Fruit fly (Drosophila melanogaster) whole organism, embryonic: ENCODE measurements around the gene Rsph3.

ENCODE experiments used
- Awh ChIP-seq: fragments of 200-800 bp; sonication (Bioruptor generic); IDR thresholded peaks from 2 replicates; pipeline ENCODE4, ENCODE4 v1.3.6; 2022; ENCODE audit warnings: missing biosample characterization, missing genetic modification characterization
- CG10979 ChIP-seq: fragments of 200-800 bp; sonication (Bioruptor generic); optimal IDR thresholded peaks from 2 replicates; lab custom pipeline; 2018; ENCODE audit warnings: missing biosample characterization, mild to moderate bottlenecking, missing genetic modification characterization, moderate library complexity
- CG12391 ChIP-seq: fragments of 200-800 bp; sonication (Bioruptor generic); optimal IDR thresholded peaks from 3 replicates; lab custom pipeline; 2018; ENCODE audit warnings: missing biosample characterization, mild to moderate bottlenecking, missing genetic modification characterization, moderate library complexity
- CG14014 ChIP-seq: fragments of 200-800 bp; sonication (Bioruptor generic); IDR thresholded peaks from 2 replicates; pipeline ENCODE4 v1.3.6; 2022; ENCODE audit warnings: missing biosample characterization, missing genetic modification characterization
- CG15269 ChIP-seq: fragments of 200-800 bp; sonication (Bioruptor generic); optimal IDR thresholded peaks from 2 replicates; lab custom pipeline; 2018; ENCODE audit warnings: missing biosample characterization, mild to moderate bottlenecking, missing genetic modification characterization, moderate library complexity
- CG18262 ChIP-seq: fragments of 200-800 bp; optimal IDR thresholded peaks from 3 replicates; lab custom pipeline; 2019; ENCODE audit warnings: missing biosample characterization, mild to moderate bottlenecking, missing genetic modification characterization, moderate library complexity
- CG2678 ChIP-seq: fragments of 200-800 bp; sonication (Bioruptor generic); optimal IDR thresholded peaks from 3 replicates; lab custom pipeline; 2019; ENCODE audit warnings: missing biosample characterization, mild to moderate bottlenecking, missing genetic modification characterization, moderate library complexity
- CG2712 ChIP-seq: fragments of 200-800 bp; optimal IDR thresholded peaks from 3 replicates; lab custom pipeline; 2019; ENCODE audit warnings: missing biosample characterization, mild to moderate bottlenecking, missing genetic modification characterization, moderate library complexity
- CG30403 ChIP-seq: fragments of 200-800 bp; sonication (Bioruptor generic); optimal IDR thresholded peaks from 3 replicates; lab custom pipeline; 2016; ENCODE audit warnings: missing biosample characterization, missing genetic modification characterization
- CG42726 ChIP-seq: fragments of 200-800 bp; sonication (Bioruptor generic); IDR thresholded peaks from 2 replicates; pipeline ENCODE4 v1.3.6; 2022; ENCODE audit warnings: missing biosample characterization, missing genetic modification characterization; ENCODE audit not compliant: partially characterized antibody
- CG4820 ChIP-seq: fragments of 200-800 bp; sonication (Bioruptor generic); optimal IDR thresholded peaks from 3 replicates; lab custom pipeline; 2016; ENCODE audit warnings: missing biosample characterization, missing genetic modification characterization
- CG5180 ChIP-seq: fragments of 200-800 bp; sonication (Bioruptor generic); optimal IDR thresholded peaks from 3 replicates; lab custom pipeline; 2017; ENCODE audit warnings: missing biosample characterization, missing genetic modification characterization, mild to moderate bottlenecking, moderate library complexity, missing genetic modification reagents
- CG7556 ChIP-seq: fragments of 200-800 bp; sonication (Bioruptor generic); optimal IDR thresholded peaks from 2 replicates; lab custom pipeline; 2017; ENCODE audit warnings: missing biosample characterization, mild to moderate bottlenecking, missing genetic modification characterization
- CG7928 ChIP-seq: fragments of 200-800 bp; sonication (Bioruptor generic); optimal IDR thresholded peaks from 2 replicates; lab custom pipeline; 2017; ENCODE audit warnings: missing biosample characterization, mild to moderate bottlenecking, missing genetic modification characterization
- CG8281 ChIP-seq: fragments of 200-800 bp; sonication (Bioruptor generic); optimal IDR thresholded peaks from 2 replicates; lab custom pipeline; 2018; ENCODE audit warnings: missing biosample characterization, mild to moderate bottlenecking, missing genetic modification characterization, moderate library complexity
- Hr51 ChIP-seq, 2 experiments: fragments of 200-800 bp; sonication (Bioruptor generic); optimal IDR thresholded peaks; 2 replicates in 1 of 2; 3 replicates in 1 of 2; lab custom pipeline; 2016 to 2018; ENCODE audit warnings: missing biosample characterization in 2 of 2, missing genetic modification characterization in 2 of 2, mild to moderate bottlenecking in 1 of 2, moderate library complexity in 1 of 2
- Hr78 ChIP-seq, 2 experiments: fragments of 200-800 bp in 1 of 2; fragments of >200 bp in 1 of 2; sonication (Bioruptor generic) in 1 of 2; optimal IDR thresholded peaks; 2 replicates each; lab custom pipeline; 2017 to 2019; ENCODE audit warnings: missing biosample characterization in 2 of 2, missing genetic modification characterization in 2 of 2, mild to moderate bottlenecking in 1 of 2, moderate library complexity in 1 of 2
- NC2α ChIP-seq: fragments of 200-800 bp; sonication (Bioruptor generic); optimal IDR thresholded peaks from 2 replicates; lab custom pipeline; 2016; ENCODE audit warnings: missing biosample characterization, missing genetic modification characterization
- Pdp1 ChIP-seq, 2 experiments: fragments of 200-800 bp; sonication (Bioruptor generic); optimal IDR thresholded peaks; 3 replicates each; lab custom pipeline; 2016; ENCODE audit warnings: missing biosample characterization in 2 of 2, missing genetic modification characterization in 2 of 2, mild to moderate bottlenecking in 1 of 2, moderate library complexity in 1 of 2
- Rx ChIP-seq: fragments of 200-800 bp; sonication (Bioruptor generic); IDR thresholded peaks from 2 replicates; pipeline ENCODE4 v1.3.6; 2022; ENCODE audit warnings: missing biosample characterization, missing genetic modification characterization
- Sox100B ChIP-seq: fragments of 200-800 bp; sonication (Bioruptor generic); optimal IDR thresholded peaks from 3 replicates; lab custom pipeline; 2018; ENCODE audit warnings: missing biosample characterization, mild to moderate bottlenecking, missing genetic modification characterization
- Vsx1 ChIP-seq: fragments of 200-800 bp; sonication (Bioruptor generic); optimal IDR thresholded peaks from 2 replicates; lab custom pipeline; 2017; ENCODE audit warnings: missing biosample characterization, mild to moderate bottlenecking, missing genetic modification characterization, missing genetic modification reagents
- Xrp1 ChIP-seq: fragments of 200-800 bp; sonication (Bioruptor generic); IDR thresholded peaks from 2 replicates; pipeline ENCODE4 v1.3.6; 2022; ENCODE audit warnings: missing biosample characterization, missing genetic modification characterization
- YL-1 ChIP-seq: fragments of 200-800 bp; sonication (Bioruptor generic); optimal IDR thresholded peaks from 3 replicates; lab custom pipeline; 2017; ENCODE audit warnings: missing biosample characterization, mild to moderate bottlenecking, missing genetic modification characterization
- ac ChIP-seq: fragments of 200-800 bp; sonication (Bioruptor generic); optimal IDR thresholded peaks from 3 replicates; lab custom pipeline; 2017; ENCODE audit warnings: missing biosample characterization, mild to moderate bottlenecking, missing genetic modification characterization
- bbx ChIP-seq: fragments of 200-800 bp; sonication (Bioruptor generic); IDR thresholded peaks from 2 replicates; pipeline ENCODE4 v1.3.6; 2022; ENCODE audit warnings: missing biosample characterization, missing genetic modification characterization; ENCODE audit not compliant: partially characterized antibody
- bsh ChIP-seq, 2 experiments: fragments of 200-800 bp; sonication (Bioruptor generic); optimal IDR thresholded peaks; 2 replicates each; lab custom pipeline; 2017 to 2018; ENCODE audit warnings: mild to moderate bottlenecking in 2 of 2, missing biosample characterization in 2 of 2, missing genetic modification characterization in 2 of 2, moderate library complexity in 1 of 2
- chif ChIP-seq, 2 experiments: fragments of 200-800 bp; sonication (Bioruptor generic); optimal IDR thresholded peaks; 3 replicates each; lab custom pipeline; 2016; ENCODE audit warnings: missing biosample characterization in 2 of 2, missing genetic modification characterization in 2 of 2
- ci ChIP-seq: fragments of 200-800 bp; sonication (Bioruptor generic); IDR thresholded peaks from 3 replicates; pipeline ENCODE4 v1.3.6; 2022; ENCODE audit warnings: missing biosample characterization, missing genetic modification characterization
- danr ChIP-seq: fragments of 200-800 bp; sonication (Bioruptor generic); IDR thresholded peaks from 2 replicates; pipeline ENCODE4 v1.3.6; 2022; ENCODE audit warnings: missing biosample characterization, missing genetic modification characterization
- dmrt11E ChIP-seq: fragments of 200-800 bp; sonication (Bioruptor generic); optimal IDR thresholded peaks from 3 replicates; lab custom pipeline; 2018; ENCODE audit warnings: missing biosample characterization, mild to moderate bottlenecking, missing genetic modification characterization, moderate library complexity
- dmrt99B ChIP-seq: fragments of 200-800 bp; sonication (Bioruptor generic); optimal IDR thresholded peaks from 2 replicates; lab custom pipeline; 2018; ENCODE audit warnings: missing biosample characterization, mild to moderate bottlenecking, missing genetic modification characterization, moderate library complexity
- ems ChIP-seq: fragments of 200-800 bp; sonication (Bioruptor generic); optimal IDR thresholded peaks from 3 replicates; lab custom pipeline; 2016; ENCODE audit warnings: missing biosample characterization, missing genetic modification characterization
- grau ChIP-seq: fragments of 200-800 bp; optimal IDR thresholded peaks from 3 replicates; lab custom pipeline; 2019; ENCODE audit warnings: missing biosample characterization, mild to moderate bottlenecking, missing genetic modification characterization, moderate library complexity
- ind ChIP-seq: fragments of 200-800 bp; sonication (Bioruptor generic); optimal IDR thresholded peaks from 3 replicates; lab custom pipeline; 2016; ENCODE audit warnings: missing biosample characterization, missing genetic modification characterization
- jumu ChIP-seq: fragments of 200-800 bp; sonication (Bioruptor generic); optimal IDR thresholded peaks from 3 replicates; lab custom pipeline; 2016; ENCODE audit warnings: missing biosample characterization, missing genetic modification characterization
- nmo ChIP-seq: fragments of 200-800 bp; sonication (Bioruptor generic); optimal IDR thresholded peaks from 2 replicates; lab custom pipeline; 2018; ENCODE audit warnings: missing biosample characterization, mild to moderate bottlenecking, missing genetic modification characterization, moderate library complexity
- pb ChIP-seq: fragments of 200-800 bp; sonication (Bioruptor generic); optimal IDR thresholded peaks from 3 replicates; lab custom pipeline; 2016; ENCODE audit warnings: missing biosample characterization, missing genetic modification characterization
- row ChIP-seq: fragments of 200-800 bp; sonication (Bioruptor generic); IDR thresholded peaks from 3 replicates; pipeline ENCODE4 v1.3.6; 2022; ENCODE audit warnings: missing biosample characterization, missing genetic modification characterization
- shn ChIP-seq: fragments of 200-800 bp; sonication (Bioruptor generic); optimal IDR thresholded peaks from 3 replicates; lab custom pipeline; 2016; ENCODE audit warnings: missing biosample characterization, missing genetic modification characterization
- sna ChIP-seq: fragments of 200-800 bp; sonication (Bioruptor generic); IDR thresholded peaks from 2 replicates; pipeline ENCODE4 v1.3.6; 2022; ENCODE audit warnings: missing biosample characterization, missing genetic modification characterization; ENCODE audit not compliant: partially characterized antibody
- so ChIP-seq: fragments of 200-800 bp; sonication (Bioruptor generic); IDR thresholded peaks from 3 replicates; pipeline ENCODE4 v1.3.6; 2022; ENCODE audit warnings: missing biosample characterization, missing genetic modification characterization
- sqz ChIP-seq: fragments of 200-800 bp; sonication (Bioruptor generic); optimal IDR thresholded peaks from 3 replicates; lab custom pipeline; 2018; ENCODE audit warnings: missing biosample characterization, mild to moderate bottlenecking, missing genetic modification characterization
- tap ChIP-seq: fragments of 200-800 bp; optimal IDR thresholded peaks from 3 replicates; lab custom pipeline; 2019; ENCODE audit warnings: missing biosample characterization, mild to moderate bottlenecking, missing genetic modification characterization, moderate library complexity
- tin ChIP-seq: fragments of 200-800 bp; sonication (Bioruptor generic); optimal IDR thresholded peaks from 3 replicates; lab custom pipeline; 2016; ENCODE audit warnings: missing biosample characterization, missing genetic modification characterization
- z ChIP-seq: fragments of 200-800 bp; sonication (Bioruptor generic); IDR thresholded peaks from 3 replicates; pipeline ENCODE4 v1.3.6; 2022; ENCODE audit warnings: missing biosample characterization, missing genetic modification characterization

Gene Rsph3

dm6 chr3L:6806981-6807955, 44.2 kb upstream of the Rsph3 start (continued):
- peak; percentile 29 for TF ChIP-seq CG15269 (tag; lab: Kevin White, UChicago)
- peak in 1 of 2 experiments; percentile 34 for TF ChIP-seq bsh (GFP tag; optimal IDR thresholded peaks at IDR 0.05; lab: Kevin White, UChicago)
- TF ChIP-seq bbx (GFP tag; lab: Robert Waterston, UW) = no peak
- peak; percentile 38 for TF ChIP-seq CG5180
- peak; percentile 28 for TF ChIP-seq pb
- TF ChIP-seq nmo (GFP tag; lab: Kevin White, UChicago) = peak; percentile 53
- 0 out of 2 replicates have a peak, but pooled peaks have one; percentile 37 for TF ChIP-seq danr (GFP tag; lab: Robert Waterston, UW)
- 0 out of 3 replicates have a peak, but pooled peaks have one; percentile 43 for TF ChIP-seq so (GFP tag; lab: Robert Waterston, UW)
- TF ChIP-seq dmrt99B (tag; lab: Kevin White, UChicago) = peak; percentile 88
- TF ChIP-seq row = peak; percentile 45
- peak; percentile 44 for TF ChIP-seq CG2712 (tag; lab: Kevin White, UChicago)
- peak; percentile 4 for TF ChIP-seq dmrt11E
- peak; percentile 22 for TF ChIP-seq Vsx1 (GFP tag; lab: Kevin White, UChicago)
- no peak for TF ChIP-seq ac (GFP tag; lab: Kevin White, UChicago)
- TF ChIP-seq YL-1 (GFP tag; lab: Kevin White, UChicago) = no peak
- peak; percentile 22 for TF ChIP-seq CG12391
- TF ChIP-seq Sox100B = peak; percentile 79
- 0 out of 3 replicates have a peak, but pooled peaks have one; percentile 17 for TF ChIP-seq ci (GFP tag; lab: Robert Waterston, UW)
- TF ChIP-seq CG10979 (tag; lab: Kevin White, UChicago) = peak; percentile 74
- TF ChIP-seq chif (GFP tag; optimal IDR thresholded peaks at IDR 0.05; lab: Kevin White, UChicago) = peak in 1 of 2 experiments; percentile 1
- no peak for TF ChIP-seq CG42726 (GFP tag; lab: Robert Waterston, UW)
- TF ChIP-seq CG2678 (tag; lab: Kevin White, UChicago) = peak; percentile 79
- TF ChIP-seq z (GFP tag; lab: Robert Waterston, UW) = no peak
- TF ChIP-seq sqz (GFP tag; lab: Kevin White, UChicago) = peak; percentile 86
- TF ChIP-seq Pdp1 (GFP tag; optimal IDR thresholded peaks at IDR 0.05; lab: Kevin White, UChicago) = peak in 1 of 2 experiments; percentile 29
- no peak for TF ChIP-seq jumu (GFP tag; lab: Kevin White, UChicago)
- peak; percentile 58 for TF ChIP-seq tap
- TF ChIP-seq CG30403 (GFP tag; lab: Kevin White, UChicago) = peak; percentile 30
- TF ChIP-seq Hr78 (GFP tag; optimal IDR thresholded peaks at IDR 0.05; lab: Kevin White, UChicago) = no peak
- TF ChIP-seq CG18262 (tag; lab: Kevin White, UChicago) = peak; percentile 47
- TF ChIP-seq shn (GFP tag; lab: Kevin White, UChicago) = no peak
- TF ChIP-seq tin = peak; percentile 34
- peak; percentile 43; the same call in 1 of the 2 replicates for TF ChIP-seq Rx (GFP tag; lab: Robert Waterston, UW)
- no peak for TF ChIP-seq NC2α (GFP tag; lab: Kevin White, UChicago)
- no peak for TF ChIP-seq sna (GFP tag; lab: Robert Waterston, UW)
- peak; percentile 35 for TF ChIP-seq grau (tag; lab: Kevin White, UChicago)
- peak; percentile 14; the same call in 1 of the 2 replicates for TF ChIP-seq CG14014 (GFP tag; lab: Robert Waterston, UW)
- peak; percentile 7 for TF ChIP-seq ems
- peak; percentile 11 for TF ChIP-seq CG8281
- peak in 1 of 2 experiments; percentile 50 for TF ChIP-seq Hr51 (GFP tag; optimal IDR thresholded peaks at IDR 0.05; lab: Kevin White, UChicago)
- TF ChIP-seq CG7556 = peak; percentile 37
- peak; percentile 41 for TF ChIP-seq CG4820 (GFP tag; lab: Kevin White, UChicago)
- no peak for TF ChIP-seq CG7928
- TF ChIP-seq Awh = peak; percentile 92
- peak; percentile 3 for TF ChIP-seq ind (GFP tag; lab: Kevin White, UChicago)
- TF ChIP-seq Xrp1 = no peak
